Fruit fly (Drosophila melanogaster): ENCODE measurements around the gene Fer1.

Fer1 gene

DNA sequence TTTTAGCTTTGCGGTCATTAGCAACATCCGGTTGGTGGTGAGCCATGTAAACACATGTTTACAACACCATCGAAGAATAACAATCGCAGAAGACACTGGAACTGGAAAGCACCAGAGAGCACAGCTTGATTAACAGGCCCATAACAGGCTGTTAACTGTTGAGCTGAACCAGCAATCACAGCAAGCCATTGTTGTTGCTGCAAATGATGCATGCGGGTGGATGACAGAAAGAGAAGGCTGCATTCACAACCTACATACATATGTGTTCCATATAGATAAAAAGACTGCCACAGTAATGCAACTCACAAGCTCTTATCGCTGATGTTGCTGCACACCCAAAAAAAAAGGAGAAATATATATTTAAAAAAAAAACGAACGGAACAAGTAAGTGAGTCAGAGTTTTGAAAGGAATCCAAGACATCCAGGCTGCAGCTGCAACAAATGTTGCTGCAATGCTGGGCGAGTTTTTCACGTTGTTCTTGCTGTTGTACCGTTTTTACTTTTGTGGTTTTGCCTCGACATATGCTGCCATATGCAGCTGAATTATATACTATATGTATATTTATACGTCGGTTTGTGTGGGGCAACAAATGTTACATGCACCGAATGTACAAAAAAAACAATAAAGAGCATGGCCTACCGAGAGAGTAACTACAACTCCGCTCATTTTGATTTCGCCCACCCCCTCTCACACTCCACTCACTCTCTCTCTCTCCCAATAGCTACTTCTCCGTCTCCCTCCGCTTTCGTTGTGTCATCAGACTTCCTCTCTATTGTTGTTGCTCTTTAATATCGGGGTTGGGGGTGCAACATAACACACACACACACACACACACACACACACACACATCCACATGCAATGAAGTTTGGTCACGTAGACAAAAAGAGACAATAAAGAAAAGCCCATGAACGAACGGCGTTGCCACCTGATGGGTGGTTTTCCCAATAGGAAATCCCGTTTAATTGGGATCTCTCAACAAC is 32.9 kb upstream of the Fer1 start (continued):
- TF ChIP-seq onecut (GFP tag; IDR thresholded peaks at IDR 0.05) (peak; percentile 10; the same call in 1 of the 2 replicates), kay (GFP tag; optimal IDR thresholded peaks at IDR 0.05) (no peak), zen2 (GFP tag; IDR thresholded peaks at IDR 0.05; ENCODE audit: partially characterized antibody) (peak; percentile 48; the same call in 1 of the 3 replicates), stwl (tag; optimal IDR thresholded peaks at IDR 0.05) (peak; percentile 17), CG4730 (GFP tag; IDR thresholded peaks at IDR 0.05) (no peak), CG6254 (GFP tag; optimal IDR thresholded peaks at IDR 0.05) (peak; percentile 4), HLHmδ (GFP tag; optimal IDR thresholded peaks at IDR 0.05) (peak; percentile 50), vvl (GFP tag; IDR thresholded peaks at IDR 0.05) (peak; percentile 58; the same call in 1 of the 2 replicates), kah (GFP tag; optimal IDR thresholded peaks at IDR 0.05) (peak; percentile 31), ro (GFP tag; IDR thresholded peaks at IDR 0.05) (no peak), Abd-B (GFP tag; optimal IDR thresholded peaks at IDR 0.05) (no peak), Dfd (GFP tag; optimal IDR thresholded peaks at IDR 0.05) (peak in 1 of 2 experiments; percentile 36), so (GFP tag; IDR thresholded peaks at IDR 0.05) (0 out of 3 replicates have a peak, but pooled peaks have one; percentile 9), Hr78 (GFP tag; optimal IDR thresholded peaks at IDR 0.05) (peak in 1 of 2 experiments; percentile 14), CG34422 (GFP tag; IDR thresholded peaks at IDR 0.05) (no peak), bsh (GFP tag; optimal IDR thresholded peaks at IDR 0.05) (peak; percentile 7 to 11), chm (GFP tag; IDR thresholded peaks at IDR 0.05) (peak; percentile 8; the same call in 1 of the 2 replicates), trem (tag; optimal IDR thresholded peaks at IDR 0.05) (peak; percentile 8), CG6854 (GFP tag; optimal IDR thresholded peaks at IDR 0.05) (peak; percentile 42), sens-2 (GFP tag; IDR thresholded peaks at IDR 0.05) (peak; percentile 60), gem (tag; optimal IDR thresholded peaks at IDR 0.05) (no peak), CG2199 (GFP tag; IDR thresholded peaks at IDR 0.05) (peak; percentile 86; the same call in 1 of the 3 replicates), BtbVII (GFP tag; optimal IDR thresholded peaks at IDR 0.05) (no peak), Pdp1 (GFP tag; optimal IDR thresholded peaks at IDR 0.05) (peak in 1 of 2 experiments; percentile 94), oc (tag; optimal IDR thresholded peaks at IDR 0.05) (peak; percentile 57), z (GFP tag; IDR thresholded peaks at IDR 0.05) (peak; percentile 78), CrebB (tag; optimal IDR thresholded peaks at IDR 0.05) (peak; percentile 19), insv (GFP tag; optimal IDR thresholded peaks at IDR 0.05) (peak in 1 of 2 experiments; percentile 92), CG6813 (GFP tag; optimal IDR thresholded peaks at IDR 0.05) (peak; percentile 64), CG17385 (GFP tag; optimal IDR thresholded peaks at IDR 0.05) (peak; percentile 23), YL-1 (GFP tag; optimal IDR thresholded peaks at IDR 0.05) (peak; percentile 5), Lpt (GFP tag; optimal IDR thresholded peaks at IDR 0.05) (peak; percentile 73), bbx (GFP tag; IDR thresholded peaks at IDR 0.05; ENCODE audit: partially characterized antibody) (0 out of 2 replicates have a peak, but pooled peaks have one; percentile 37), CG15479 (GFP tag; optimal IDR thresholded peaks at IDR 0.05) (peak; percentile 28), ci (GFP tag; IDR thresholded peaks at IDR 0.05) (0 out of 3 replicates have a peak, but pooled peaks have one; percentile 55), kni (GFP tag; optimal IDR thresholded peaks at IDR 0.05) (peak; percentile 71), nerfin-1 (tag; optimal IDR thresholded peaks at IDR 0.05) (peak; percentile 7), tin (GFP tag; optimal IDR thresholded peaks at IDR 0.05) (no peak), Hand (GFP tag; optimal IDR thresholded peaks at IDR 0.05) (no peak), CG4360 (GFP tag; IDR thresholded peaks at IDR 0.05) (peak; percentile 91), sqz (GFP tag; optimal IDR thresholded peaks at IDR 0.05) (peak; percentile 84), CG2116 (GFP tag; optimal IDR thresholded peaks at IDR 0.05) (peak; percentile 11), cg (GFP tag; optimal IDR thresholded peaks at IDR 0.05) (peak; percentile 98), Elba2 (GFP tag; optimal IDR thresholded peaks at IDR 0.05) (peak; percentile 98), Trl (optimal IDR thresholded peaks at IDR 0.05) (peak; percentile 88 to 100), Trl (GFP tag; optimal IDR thresholded peaks at IDR 0.05) (no peak), gce (GFP tag; IDR thresholded peaks at IDR 0.05) (peak; percentile 34; the same call in 1 of the 3 replicates)

All from whole organism, embryonic.